Fruit fly (Drosophila melanogaster) whole organism, embryonic: ENCODE measurements around the gene CG42393.

Experiments
- Aef1 ChIP-seq: fragments of 200-800 bp; sonication (Bioruptor generic); IDR thresholded peaks from 3 replicates; pipeline ENCODE4 v1.3.6; 2022; ENCODE audit warnings: missing biosample characterization, missing genetic modification characterization
- CG10209 ChIP-seq: fragments of 200-800 bp; sonication (Bioruptor generic); optimal IDR thresholded peaks from 3 replicates; lab custom pipeline; 2017; ENCODE audit warnings: missing biosample characterization, mild to moderate bottlenecking, missing genetic modification characterization, missing genetic modification reagents
- CG11723 ChIP-seq: fragments of 200-800 bp; sonication (Bioruptor generic); optimal IDR thresholded peaks from 2 replicates; lab custom pipeline; 2017; ENCODE audit warnings: missing biosample characterization, mild to moderate bottlenecking, missing genetic modification characterization
- CG12299 ChIP-seq: fragments of 200-800 bp; sonication (Bioruptor generic); optimal IDR thresholded peaks from 2 replicates; lab custom pipeline; 2018; ENCODE audit warnings: missing biosample characterization, mild to moderate bottlenecking, missing genetic modification characterization
- CG16815 ChIP-seq: fragments of 200-800 bp; sonication (Bioruptor generic); optimal IDR thresholded peaks from 3 replicates; lab custom pipeline; 2017; ENCODE audit warnings: missing biosample characterization, mild to moderate bottlenecking, missing genetic modification characterization
- CG17568 ChIP-seq: fragments of 200-800 bp; sonication (Bioruptor generic); optimal IDR thresholded peaks from 2 replicates; lab custom pipeline; 2018; ENCODE audit warnings: missing biosample characterization, mild to moderate bottlenecking, missing genetic modification characterization, moderate library complexity
- CG17802 ChIP-seq: fragments of 200-800 bp; sonication (Bioruptor generic); optimal IDR thresholded peaks from 2 replicates; lab custom pipeline; 2018; ENCODE audit warnings: missing biosample characterization, mild to moderate bottlenecking, missing genetic modification characterization, moderate library complexity
- CG30020 ChIP-seq: fragments of 200-800 bp; optimal IDR thresholded peaks from 2 replicates; lab custom pipeline; 2019; ENCODE audit warnings: missing biosample characterization, mild to moderate bottlenecking, missing genetic modification characterization, moderate library complexity
- CG30431 ChIP-seq: fragments of 200-800 bp; sonication (Bioruptor generic); optimal IDR thresholded peaks from 2 replicates; lab custom pipeline; 2017; ENCODE audit warnings: missing biosample characterization, missing genetic modification characterization
- CG3407 ChIP-seq: fragments of 200-800 bp; sonication (Bioruptor generic); optimal IDR thresholded peaks from 2 replicates; lab custom pipeline; 2018; ENCODE audit warnings: missing biosample characterization, mild to moderate bottlenecking, missing genetic modification characterization
- CG34376 ChIP-seq: fragments of 200-800 bp; sonication (Bioruptor generic); optimal IDR thresholded peaks from 2 replicates; lab custom pipeline; 2018; ENCODE audit warnings: missing biosample characterization, mild to moderate bottlenecking, missing genetic modification characterization
- CG4282 ChIP-seq: fragments of 200-800 bp; sonication (Bioruptor generic); optimal IDR thresholded peaks from 2 replicates; lab custom pipeline; 2016; ENCODE audit warnings: missing biosample characterization, missing genetic modification characterization
- CG4854 ChIP-seq: fragments of 200-800 bp; sonication (Bioruptor generic); optimal IDR thresholded peaks from 2 replicates; lab custom pipeline; 2016; ENCODE audit warnings: missing biosample characterization, missing genetic modification characterization, inconsistent platforms
- CG6854 ChIP-seq: fragments of 200-800 bp; sonication (Bioruptor generic); optimal IDR thresholded peaks from 3 replicates; lab custom pipeline; 2017; ENCODE audit warnings: missing biosample characterization, mild to moderate bottlenecking, missing genetic modification characterization
- CG8290 ChIP-seq, 3 experiments: fragments of 200-800 bp; sonication (Bioruptor generic); optimal IDR thresholded peaks; 2 replicates each; lab custom pipeline; 2016 to 2019; ENCODE audit warnings: missing biosample characterization in 3 of 3, missing genetic modification characterization in 3 of 3, mild to moderate bottlenecking in 2 of 3, moderate library complexity in 1 of 3
- Chrac-16 ChIP-seq: fragments of 200-800 bp; sonication (Bioruptor generic); optimal IDR thresholded peaks from 3 replicates; lab custom pipeline; 2016; ENCODE audit warnings: missing biosample characterization, missing genetic modification characterization
- D ChIP-seq, 2 experiments: fragments of 200-800 bp in 1 of 2; fragments of >200 bp in 1 of 2; sonication (Bioruptor generic) in 1 of 2; optimal IDR thresholded peaks; 2 replicates in 1 of 2; 3 replicates in 1 of 2; lab custom pipeline; 2017; ENCODE audit warnings: mild to moderate bottlenecking in 1 of 2, missing biosample characterization in 1 of 2, missing genetic modification characterization in 1 of 2, missing genetic modification reagents in 1 of 2
- Eip74EF ChIP-seq, 2 experiments: fragments of 200-800 bp in 1 of 2; fragments of >200 bp in 1 of 2; sonication (Bioruptor generic) in 1 of 2; optimal IDR thresholded peaks; 2 replicates each; lab custom pipeline; 2017 to 2019; ENCODE audit warnings: missing biosample characterization in 2 of 2, missing genetic modification characterization in 2 of 2, mild to moderate bottlenecking in 1 of 2, moderate library complexity in 1 of 2
- HLH4C ChIP-seq: fragments of 200-800 bp; sonication (Bioruptor generic); IDR thresholded peaks from 3 replicates; pipeline ENCODE4 v1.3.6; 2022; ENCODE audit warnings: missing biosample characterization, missing genetic modification characterization; ENCODE audit not compliant: partially characterized antibody
- Hand ChIP-seq: fragments of 200-800 bp; sonication (Bioruptor generic); optimal IDR thresholded peaks from 2 replicates; lab custom pipeline; 2017; ENCODE audit warnings: mild to moderate bottlenecking, missing biosample characterization, missing genetic modification reagents, missing genetic modification characterization
- Lim3 ChIP-seq: fragments of 200-800 bp; sonication (Bioruptor generic); IDR thresholded peaks from 2 replicates; pipeline ENCODE4 v1.3.6; 2022; ENCODE audit warnings: missing biosample characterization, missing genetic modification characterization
- Med ChIP-seq: fragments of 200-800 bp; sonication (Bioruptor generic); peaks from one replicate; lab custom pipeline; 2016; ENCODE audit warnings: missing biosample characterization, missing genetic modification characterization, mild to moderate bottlenecking, inconsistent platforms, moderate library complexity
- Sox100B ChIP-seq: fragments of 200-800 bp; sonication (Bioruptor generic); optimal IDR thresholded peaks from 3 replicates; lab custom pipeline; 2018; ENCODE audit warnings: missing biosample characterization, mild to moderate bottlenecking, missing genetic modification characterization
- Xrp1 ChIP-seq: fragments of 200-800 bp; sonication (Bioruptor generic); IDR thresholded peaks from 2 replicates; pipeline ENCODE4 v1.3.6; 2022; ENCODE audit warnings: missing biosample characterization, missing genetic modification characterization
- YL-1 ChIP-seq: fragments of 200-800 bp; sonication (Bioruptor generic); optimal IDR thresholded peaks from 3 replicates; lab custom pipeline; 2017; ENCODE audit warnings: missing biosample characterization, mild to moderate bottlenecking, missing genetic modification characterization
- aop ChIP-seq: fragments of 200-800 bp; sonication (Bioruptor generic); IDR thresholded peaks from 2 replicates; pipeline ENCODE4 v1.3.6; 2022; ENCODE audit warnings: missing biosample characterization, missing genetic modification characterization
- ap ChIP-seq: fragments of 200-800 bp; sonication (Bioruptor generic); IDR thresholded peaks from 2 replicates; pipeline ENCODE4 v1.3.6; 2022; ENCODE audit warnings: missing biosample characterization, missing genetic modification characterization
- caup ChIP-seq: fragments of 200-800 bp; sonication (Bioruptor generic); optimal IDR thresholded peaks from 3 replicates; lab custom pipeline; 2017; ENCODE audit warnings: missing biosample characterization, mild to moderate bottlenecking, missing genetic modification characterization, moderate library complexity; ENCODE audit not compliant: severe bottlenecking
- chn ChIP-seq: fragments of 200-800 bp; sonication (Bioruptor generic); optimal IDR thresholded peaks from 2 replicates; lab custom pipeline; 2016; ENCODE audit warnings: missing biosample characterization, missing genetic modification characterization
- exex ChIP-seq: fragments of 200-800 bp; sonication (Bioruptor generic); optimal IDR thresholded peaks from 4 replicates; lab custom pipeline; 2018; ENCODE audit warnings: missing biosample characterization, mild to moderate bottlenecking, missing genetic modification characterization, moderate library complexity
- fru ChIP-seq: fragments of >200 bp; optimal IDR thresholded peaks from 2 replicates; lab custom pipeline; 2017
- fu2 ChIP-seq: fragments of 200-800 bp; sonication (Bioruptor generic); optimal IDR thresholded peaks from 2 replicates; lab custom pipeline; 2016; ENCODE audit warnings: missing biosample characterization, missing genetic modification characterization
- grau ChIP-seq: fragments of 200-800 bp; optimal IDR thresholded peaks from 3 replicates; lab custom pipeline; 2019; ENCODE audit warnings: missing biosample characterization, mild to moderate bottlenecking, missing genetic modification characterization, moderate library complexity
- gro ChIP-seq: fragments of 200-800 bp; sonication (Bioruptor generic); optimal IDR thresholded peaks from 2 replicates; lab custom pipeline; 2016; ENCODE audit warnings: missing biosample characterization, missing genetic modification characterization
- ham ChIP-seq: fragments of 200-800 bp; sonication (Bioruptor generic); IDR thresholded peaks from 2 replicates; pipeline ENCODE4 v1.3.6; 2022; ENCODE audit warnings: missing biosample characterization, missing genetic modification characterization
- hth ChIP-seq: fragments of >200 bp; optimal IDR thresholded peaks from 2 replicates; lab custom pipeline; 2017; ENCODE audit warnings: inconsistent platforms
- knrl ChIP-seq: fragments of 200-800 bp; sonication (Bioruptor generic); IDR thresholded peaks from 3 replicates; pipeline ENCODE4 v1.3.6; 2022; ENCODE audit warnings: missing biosample characterization, missing genetic modification characterization; ENCODE audit not compliant: partially characterized antibody
- lab ChIP-seq: fragments of 200-800 bp; sonication (Bioruptor generic); optimal IDR thresholded peaks from 3 replicates; lab custom pipeline; 2017; ENCODE audit warnings: missing biosample characterization, missing genetic modification characterization, mild to moderate bottlenecking, moderate library complexity, missing genetic modification reagents
- lov ChIP-seq, 2 experiments: fragments of 200-800 bp in 1 of 2; fragments of >200 bp in 1 of 2; sonication (Bioruptor generic) in 1 of 2; IDR thresholded peaks in 1 of 2; optimal IDR thresholded peaks in 1 of 2; 2 replicates in 1 of 2; 3 replicates in 1 of 2; pipeline versions ENCODE4 v1.3.6 to Lab custom; 2017 to 2022; ENCODE audit warnings: missing biosample characterization in 1 of 2, missing genetic modification characterization in 1 of 2
- otp ChIP-seq: fragments of 200-800 bp; sonication (Bioruptor generic); IDR thresholded peaks from 3 replicates; pipeline ENCODE4, ENCODE4 v1.3.6; 2022; ENCODE audit warnings: missing biosample characterization, missing genetic modification characterization
- ranshi ChIP-seq: fragments of 200-800 bp; sonication (Bioruptor generic); IDR thresholded peaks from 2 replicates; pipeline ENCODE4 v1.3.6; 2022; ENCODE audit warnings: missing biosample characterization, missing genetic modification characterization
- sens ChIP-seq: fragments of 200-800 bp; sonication (Bioruptor generic); peaks from one replicate; lab custom pipeline; 2016; ENCODE audit warnings: missing biosample characterization, missing genetic modification characterization
- sima ChIP-seq: fragments of 200-800 bp; sonication (Bioruptor generic); optimal IDR thresholded peaks from 2 replicates; lab custom pipeline; 2016; ENCODE audit warnings: missing biosample characterization, missing genetic modification characterization
- slbo ChIP-seq: fragments of 200-800 bp; sonication (Bioruptor generic); IDR thresholded peaks from 2 replicates; pipeline ENCODE4 v1.3.6; 2022; ENCODE audit warnings: missing biosample characterization, missing genetic modification characterization
- so ChIP-seq: fragments of 200-800 bp; sonication (Bioruptor generic); IDR thresholded peaks from 3 replicates; pipeline ENCODE4 v1.3.6; 2022; ENCODE audit warnings: missing biosample characterization, missing genetic modification characterization
- tna ChIP-seq: fragments of 200-800 bp; sonication (Bioruptor generic); IDR thresholded peaks from 2 replicates; pipeline ENCODE4 v1.3.6; 2022; ENCODE audit warnings: missing biosample characterization, missing genetic modification characterization; ENCODE audit not compliant: partially characterized antibody
- wek ChIP-seq: fragments of 200-800 bp; sonication (Bioruptor generic); optimal IDR thresholded peaks from 3 replicates; lab custom pipeline; 2018; ENCODE audit warnings: missing biosample characterization, mild to moderate bottlenecking, missing genetic modification characterization, moderate library complexity
- yki ChIP-seq: fragments of >200 bp; optimal IDR thresholded peaks from 3 replicates; lab custom pipeline; 2018

The CG42393 gene

DNA sequence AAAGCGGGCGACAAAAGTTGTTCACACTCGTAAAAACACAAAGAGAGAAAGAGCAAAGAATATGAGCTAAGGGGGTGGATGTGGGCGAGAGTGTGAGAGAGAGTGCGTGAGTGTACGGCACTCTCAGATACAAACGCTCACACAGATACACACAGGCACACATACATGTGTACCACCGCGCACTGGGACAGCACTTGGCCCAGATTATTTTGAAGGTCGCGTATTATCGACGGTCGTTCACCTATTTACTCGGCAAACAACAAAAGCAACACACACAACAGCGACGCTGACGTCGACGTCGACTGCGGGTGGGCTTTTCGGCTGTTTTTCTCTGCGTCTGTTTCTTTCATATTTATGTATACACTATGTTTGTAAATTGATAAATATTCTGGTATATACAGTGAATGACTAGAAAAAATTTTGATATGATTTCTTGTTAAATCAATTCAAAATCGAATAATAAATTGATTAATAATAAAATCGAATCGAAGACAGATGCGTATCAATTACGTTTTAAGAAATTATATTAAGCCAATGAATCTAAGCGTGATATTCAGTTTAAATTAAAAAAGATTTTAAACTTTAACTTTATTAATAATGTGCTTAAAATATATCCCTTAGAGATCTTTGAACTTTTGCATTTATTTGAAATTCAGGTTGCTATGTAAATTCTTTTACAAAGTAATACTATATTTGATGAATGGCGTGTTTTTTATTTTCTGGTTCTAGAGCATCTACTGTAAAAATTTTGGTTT, 12.8 kb upstream of the CG42393 start (continued):
- TF ChIP-seq CG30431: peak; percentile 34
- TF ChIP-seq CG11723 (GFP tag; lab: Kevin White, UChicago): peak; percentile 72
- peak; percentile 85 for TF ChIP-seq wek (GFP tag; lab: Kevin White, UChicago)
- TF ChIP-seq Lim3: no peak
- TF ChIP-seq Aef1: peak; percentile 39; the same call in 1 of the 3 replicates
- peak; percentile 59 for TF ChIP-seq CG12299 (tag; lab: Kevin White, UChicago)
- TF ChIP-seq grau (tag; lab: Kevin White, UChicago): peak; percentile 84
- TF ChIP-seq aop (GFP tag; lab: Robert Waterston, UW): no peak
- TF ChIP-seq so: peak; percentile 78; the same call in 2 of the 3 replicates
- no peak for TF ChIP-seq ham (GFP tag; lab: Robert Waterston, UW)
- TF ChIP-seq Med (GFP tag; lab: Kevin White, UChicago): peak; percentile 98
- no peak for TF ChIP-seq CG30020 (tag; lab: Kevin White, UChicago)
- peak; percentile 94 for TF ChIP-seq sens (GFP tag; lab: Kevin White, UChicago)
- TF ChIP-seq ap (GFP tag; lab: Robert Waterston, UW): no peak; the same call in 1 of the 2 replicates
- no peak for TF ChIP-seq fu2 (GFP tag; lab: Kevin White, UChicago)
- TF ChIP-seq CG34376 (GFP tag; lab: Kevin White, UChicago): peak; percentile 84
- TF ChIP-seq Sox100B (GFP tag; lab: Kevin White, UChicago): peak; percentile 66
- no peak for TF ChIP-seq tna
- peak; percentile 59 for TF ChIP-seq CG4854 (GFP tag; lab: Kevin White, UChicago)
- no peak for TF ChIP-seq knrl (GFP tag; lab: Robert Waterston, UW)
- TF ChIP-seq sima (GFP tag; lab: Kevin White, UChicago): peak; percentile 45
- peak; percentile 82 for TF ChIP-seq caup (GFP tag; lab: Kevin White, UChicago)
- peak; percentile 83 for TF ChIP-seq CG17568 (GFP tag; lab: Kevin White, UChicago)
- TF ChIP-seq CG4282 (GFP tag; lab: Kevin White, UChicago): no peak
- peak; percentile 45 for TF ChIP-seq yki
- peak; percentile 22 for TF ChIP-seq chn
- TF ChIP-seq lov (optimal IDR thresholded peaks at IDR 0.05; lab: Kevin White, UChicago): no peak
- peak; percentile 84 for TF ChIP-seq lov (GFP tag; IDR thresholded peaks at IDR 0.05; lab: Robert Waterston, UW)
- TF ChIP-seq CG6854 (GFP tag; lab: Kevin White, UChicago): peak; percentile 61
- no peak for TF ChIP-seq Chrac-16 (GFP tag; lab: Kevin White, UChicago)
- peak; percentile 43; the same call in 1 of the 2 replicates for TF ChIP-seq ranshi (GFP tag; lab: Robert Waterston, UW)
- TF ChIP-seq CG8290 (GFP tag; optimal IDR thresholded peaks at IDR 0.05; lab: Kevin White, UChicago): peak; percentile 75
- peak; percentile 58 to 92 for TF ChIP-seq CG8290 (tag; optimal IDR thresholded peaks at IDR 0.05; lab: Kevin White, UChicago)
- peak; percentile 41 for TF ChIP-seq Hand (GFP tag; lab: Kevin White, UChicago)
- peak; percentile 52 for TF ChIP-seq gro
- no peak for TF ChIP-seq D (optimal IDR thresholded peaks at IDR 0.05; lab: Kevin White, UChicago)
- peak; percentile 82 for TF ChIP-seq D (GFP tag; optimal IDR thresholded peaks at IDR 0.05; lab: Kevin White, UChicago)
- TF ChIP-seq slbo: peak; percentile 55
- TF ChIP-seq HLH4C (GFP tag; lab: Robert Waterston, UW): no peak
- peak; percentile 91 for TF ChIP-seq lab (GFP tag; lab: Kevin White, UChicago)
- no peak for TF ChIP-seq fru (lab: Kevin White, UChicago)
- no peak for TF ChIP-seq hth (lab: Kevin White, UChicago)
- TF ChIP-seq exex (tag; lab: Kevin White, UChicago): peak; percentile 60
- TF ChIP-seq CG3407 (GFP tag; lab: Kevin White, UChicago): peak; percentile 85
- TF ChIP-seq CG10209 (GFP tag; lab: Kevin White, UChicago): peak; percentile 86
- peak; percentile 17 for TF ChIP-seq CG17802 (tag; lab: Kevin White, UChicago)
- peak; percentile 85 for TF ChIP-seq Xrp1 (GFP tag; lab: Robert Waterston, UW)
- TF ChIP-seq Eip74EF (GFP tag; optimal IDR thresholded peaks at IDR 0.05; lab: Kevin White, UChicago): peak in 1 of 2 experiments; percentile 18
- peak; percentile 83; the same call in 2 of the 3 replicates for TF ChIP-seq otp (GFP tag; lab: Robert Waterston, UW)
- TF ChIP-seq CG16815 (GFP tag; lab: Kevin White, UChicago): no peak
- TF ChIP-seq YL-1 (GFP tag; lab: Kevin White, UChicago): peak; percentile 64
